Worm (Caenorhabditis elegans) whole organism, L2 larva: ENCODE measurements around the gene ssu-1.

Experiments
- Y55F3AM.14 ChIP-seq: fragments of 200-800 bp; sonication (Bioruptor generic); optimal IDR thresholded peaks from 2 replicates; lab custom pipeline; 2018; ENCODE audit warnings: mild to moderate bottlenecking, missing genetic modification characterization, missing compliant biosample characterization
- ZK546.5 ChIP-seq: sonication (generic microtip); optimal IDR thresholded peaks from 2 replicates; lab custom pipeline; 2017; ENCODE audit warnings: missing biosample characterization, missing genetic modification characterization
- alr-1 ChIP-seq: fragments of 150-350 bp; optimal IDR thresholded peaks from 2 replicates; lab custom pipeline; 2014; ENCODE audit warnings: missing biosample characterization, missing genetic modification characterization
- ama-1 ChIP-seq: fragments of 150-350 bp; optimal IDR thresholded peaks from 2 replicates; lab custom pipeline; 2018; ENCODE audit warnings: inconsistent platforms
- ceh-82 ChIP-seq: fragments of 150-350 bp; optimal IDR thresholded peaks from 2 replicates; lab custom pipeline; 2014; ENCODE audit warnings: missing biosample characterization, missing genetic modification characterization
- crh-2 ChIP-seq: sonication (generic microtip); optimal IDR thresholded peaks from 2 replicates; lab custom pipeline; 2017; ENCODE audit warnings: missing biosample characterization, missing genetic modification characterization
- dmd-4 ChIP-seq: sonication (generic microtip); optimal IDR thresholded peaks from 2 replicates; lab custom pipeline; 2017; ENCODE audit warnings: missing biosample characterization, missing genetic modification characterization
- elt-1 ChIP-seq: fragments of 150-350 bp; optimal IDR thresholded peaks from 2 replicates; lab custom pipeline; 2014; ENCODE audit warnings: missing biosample characterization, missing genetic modification characterization
- fos-1 ChIP-seq: fragments of 150-350 bp; optimal IDR thresholded peaks from 2 replicates; lab custom pipeline; 2014; ENCODE audit warnings: missing biosample characterization, missing genetic modification characterization
- gmeb-1 ChIP-seq: fragments of 150-350 bp; optimal IDR thresholded peaks from 2 replicates; lab custom pipeline; 2014; ENCODE audit warnings: missing biosample characterization, missing genetic modification characterization
- lin-11 ChIP-seq: fragments of 150-350 bp; sonication (generic microtip); optimal IDR thresholded peaks from 2 replicates; lab custom pipeline; 2014; ENCODE audit warnings: missing biosample characterization, missing genetic modification characterization, inconsistent platforms, mixed read lengths
- lin-13 ChIP-seq: fragments of 150-350 bp; optimal IDR thresholded peaks from 2 replicates; lab custom pipeline; 2014; ENCODE audit warnings: missing biosample characterization, missing genetic modification reagents, missing genetic modification characterization
- mab-5 ChIP-seq: fragments of 150-350 bp; optimal IDR thresholded peaks from 2 replicates; lab custom pipeline; 2014; ENCODE audit warnings: missing biosample characterization, missing genetic modification characterization
- mbf-1 ChIP-seq: sonication (generic microtip); optimal IDR thresholded peaks from 2 replicates; lab custom pipeline; 2017; ENCODE audit warnings: missing biosample characterization, missing genetic modification characterization
- mdl-1 ChIP-seq, 2 experiments: fragments of 150-350 bp in 1 of 2; sonication (generic microtip) in 1 of 2; optimal IDR thresholded peaks; 2 replicates each; lab custom pipeline; 2017; ENCODE audit warnings: missing biosample characterization in 2 of 2, missing genetic modification characterization in 2 of 2
- nhr-10 ChIP-seq: sonication (generic microtip); optimal IDR thresholded peaks from 2 replicates; lab custom pipeline; 2017; ENCODE audit warnings: missing biosample characterization, missing genetic modification characterization
- nhr-21 ChIP-seq: fragments of 150-350 bp; optimal IDR thresholded peaks from 2 replicates; lab custom pipeline; 2014; ENCODE audit warnings: missing biosample characterization, missing genetic modification characterization
- nhr-23 ChIP-seq: fragments of 150-350 bp; optimal IDR thresholded peaks from 2 replicates; lab custom pipeline; 2014; ENCODE audit warnings: missing biosample characterization, missing genetic modification reagents, missing genetic modification characterization
- nhr-77 ChIP-seq: fragments of 150-350 bp; optimal IDR thresholded peaks from 2 replicates; lab custom pipeline; 2014; ENCODE audit warnings: missing biosample characterization, missing genetic modification characterization
- peb-1 ChIP-seq: fragments of 150-350 bp; optimal IDR thresholded peaks from 2 replicates; lab custom pipeline; 2014; ENCODE audit warnings: missing biosample characterization, missing genetic modification characterization
- sem-4 ChIP-seq: fragments of 150-350 bp; optimal IDR thresholded peaks from 2 replicates; lab custom pipeline; 2014; ENCODE audit warnings: missing biosample characterization, missing genetic modification reagents, missing genetic modification characterization
- skn-1 ChIP-seq: sonication (generic microtip); optimal IDR thresholded peaks from 2 replicates; lab custom pipeline; 2017; ENCODE audit warnings: missing biosample characterization, missing genetic modification characterization
- sma-3 ChIP-seq: sonication (generic microtip); optimal IDR thresholded peaks from 2 replicates; lab custom pipeline; 2016; ENCODE audit warnings: missing genetic modification reagents, missing genetic modification characterization, missing compliant biosample characterization
- sma-9 ChIP-seq, 2 experiments: fragments of 150-350 bp in 1 of 2; sonication (generic microtip) in 1 of 2; optimal IDR thresholded peaks; 2 replicates each; lab custom pipeline; 2014 to 2016; ENCODE audit warnings: missing genetic modification characterization in 2 of 2, mild to moderate bottlenecking in 1 of 2, missing biosample characterization in 1 of 2, missing compliant biosample characterization in 1 of 2, missing genetic modification reagents in 1 of 2, moderate library complexity in 1 of 2
- unc-55 ChIP-seq: fragments of 150-350 bp; sonication (generic microtip); optimal IDR thresholded peaks from 3 replicates; lab custom pipeline; 2014; ENCODE audit warnings: missing biosample characterization, missing genetic modification reagents, missing genetic modification characterization
- zag-1 ChIP-seq: fragments of 150-350 bp; optimal IDR thresholded peaks from 2 replicates; lab custom pipeline; 2014; ENCODE audit warnings: missing biosample characterization, missing genetic modification characterization
- ztf-1 ChIP-seq: fragments of 200-800 bp; sonication (Bioruptor generic); conservative IDR thresholded peaks from 2 replicates; pipeline ENCODE4 v1.3.6; 2022; ENCODE audit warnings: missing genetic modification characterization, missing compliant biosample characterization
- ztf-11 ChIP-seq: sonication (generic microtip); optimal IDR thresholded peaks from 2 replicates; lab custom pipeline; 2017; ENCODE audit warnings: missing biosample characterization, missing genetic modification characterization
- ztf-4 ChIP-seq: fragments of 150-350 bp; optimal IDR thresholded peaks from 2 replicates; lab custom pipeline; 2014; ENCODE audit warnings: missing biosample characterization, missing genetic modification characterization

ssu-1 gene

ce11 chrV:20163105-20163449 is 30.0 kb upstream of the ssu-1 start:
- TF ChIP-seq ama-1 (lab: Kevin White, UChicago) (peak; percentile 58), nhr-10 (tag; lab: Kevin White, UChicago) (no peak), nhr-23 (tag; lab: Kevin White, UChicago) (no peak)

- TF ChIP-seq gmeb-1 (tag; lab: Kevin White, UChicago) (peak; percentile 73), ceh-82 (tag; lab: Kevin White, UChicago) (no peak), fos-1 (tag; lab: Kevin White, UChicago) (peak; percentile 23), Y55F3AM.14 (GFP tag; lab: Kevin White, UChicago) (no peak), peb-1 (tag; lab: Kevin White, UChicago) (no peak), mbf-1 (tag; lab: Kevin White, UChicago) (no peak), ZK546.5 (tag; lab: Kevin White, UChicago) (no peak), sma-9 (GFP tag; optimal IDR thresholded peaks at IDR 0.05; lab: Kevin White, UChicago) (peak; percentile 17), sma-9 (tag; optimal IDR thresholded peaks at IDR 0.05; lab: Kevin White, UChicago) (no peak), ama-1 (lab: Kevin White, UChicago) (peak; percentile 86), lin-13 (peak; percentile 27), skn-1 (no peak), crh-2 (tag; lab: Kevin White, UChicago) (peak; percentile 30), lin-11 (tag; lab: Kevin White, UChicago) (no peak), alr-1 (tag; lab: Kevin White, UChicago) (no peak)
Measured at ce11 chrV:20162290-20163104, 29.4 kb upstream of the ssu-1 start.

ce11 chrV:20161781-20162289 is 28.8 kb upstream of the ssu-1 start:
- TF ChIP-seq ama-1 (lab: Kevin White, UChicago) (no peak), dmd-4 (tag; lab: Kevin White, UChicago) (no peak), peb-1 (tag; lab: Kevin White, UChicago) (no peak), zag-1 (no peak), lin-13 (no peak), unc-55 (GFP tag; lab: Kevin White, UChicago) (no peak), lin-11 (tag; lab: Kevin White, UChicago) (no peak)
- TF ChIP-seq, all 48 proteins: peak for 0

ce11 chrV:20158223-20158622 is 25.2 kb upstream of the ssu-1 start, which contains the start of gene F19B2.6:
Gene F19B2.6, plus strand, starts transcription at chrV:20158523.
- TF ChIP-seq sma-9 (GFP tag; optimal IDR thresholded peaks at IDR 0.05; lab: Kevin White, UChicago) = no peak
- TF ChIP-seq sma-9 (tag; optimal IDR thresholded peaks at IDR 0.05; lab: Kevin White, UChicago) = no peak
- TF ChIP-seq ztf-1 (GFP tag; lab: Robert Waterston, UW) = no peak
- TF ChIP-seq sma-3 (GFP tag; lab: Kevin White, UChicago) = no peak
- TF ChIP-seq elt-1 (tag; lab: Kevin White, UChicago) = no peak

ce11 chrV:20151855-20152254 is 18.8 kb upstream of the ssu-1 start:
- TF ChIP-seq dmd-4 (tag; lab: Kevin White, UChicago) (no peak), sem-4 (tag; lab: Kevin White, UChicago) (no peak), elt-1 (tag; lab: Kevin White, UChicago) (no peak), ztf-11 (tag; lab: Kevin White, UChicago) (no peak), nhr-21 (tag; lab: Kevin White, UChicago) (no peak), ztf-4 (no peak), lin-11 (tag; lab: Kevin White, UChicago) (no peak), mab-5 (tag; lab: Kevin White, UChicago) (no peak), ztf-1 (GFP tag; lab: Robert Waterston, UW) (no peak), nhr-77 (no peak), alr-1 (tag; lab: Kevin White, UChicago) (no peak), lin-13 (no peak), unc-55 (GFP tag; lab: Kevin White, UChicago) (no peak), gmeb-1 (tag; lab: Kevin White, UChicago) (no peak), mdl-1 (tag; optimal IDR thresholded peaks at IDR 0.05; lab: Kevin White, UChicago) (no peak), nhr-23 (tag; lab: Kevin White, UChicago) (no peak)
- TF ChIP-seq, all 48 proteins: peak for 0
